Worm (Caenorhabditis elegans) whole organism, early embryonic: ENCODE results near the gene F48E3.9.

Source experiments
- B0310.2 ChIP-seq: sonication (generic microtip); optimal IDR thresholded peaks from 2 replicates; lab custom pipeline; 2016; ENCODE audit warnings: mild to moderate bottlenecking, missing genetic modification characterization, missing compliant biosample characterization
- ama-1 ChIP-seq: fragments of 150-350 bp; optimal IDR thresholded peaks from 2 replicates; lab custom pipeline; 2014

DNA sequence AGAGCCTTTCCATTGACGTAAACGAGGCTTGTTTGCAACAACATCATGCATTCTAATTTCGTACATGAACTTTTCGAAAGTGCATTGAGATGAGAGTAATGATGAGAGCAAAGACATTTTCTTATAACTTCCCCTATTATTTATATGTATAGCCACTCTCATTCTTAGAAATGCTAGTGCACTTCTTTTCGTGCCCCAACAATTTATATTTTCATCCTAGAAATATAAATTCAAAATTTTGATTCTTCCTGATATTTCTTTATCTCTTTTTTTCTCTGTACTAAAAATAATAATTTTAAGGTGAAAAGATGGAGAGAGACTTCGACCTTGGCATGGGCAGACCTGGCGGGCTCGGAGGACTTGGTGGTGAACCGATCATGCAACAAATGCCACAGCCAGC, 1.9 kb upstream of the F48E3.9 start, which contains the start of gene mek-1:
- no peak for TF ChIP-seq ama-1
- no peak for TF ChIP-seq B0310.2 (tag; lab: Kevin White, UChicago)
